Fruit fly (Drosophila melanogaster) whole organism, embryonic: ENCODE results near the gene CG11842.
A peak's percentile ranks its signal among the peaks of the same experiment; 100 is the strongest.

Experiments
- Ada2b ChIP-seq: fragments of 200-800 bp; sonication (Bioruptor generic); IDR thresholded peaks from 2 replicates; pipeline ENCODE4 v1.3.6; 2022; ENCODE audit warnings: missing biosample characterization, missing genetic modification characterization
- Aef1 ChIP-seq: fragments of 200-800 bp; sonication (Bioruptor generic); IDR thresholded peaks from 3 replicates; pipeline ENCODE4 v1.3.6; 2022; ENCODE audit warnings: missing biosample characterization, missing genetic modification characterization
- Bteb2 ChIP-seq: fragments of 200-800 bp; sonication (Bioruptor generic); optimal IDR thresholded peaks from 2 replicates; lab custom pipeline; 2016; ENCODE audit warnings: missing biosample characterization, missing genetic modification characterization
- CG1024 ChIP-seq: fragments of 200-800 bp; sonication (Bioruptor generic); IDR thresholded peaks from 2 replicates; pipeline ENCODE4 v1.3.6; 2022; ENCODE audit warnings: missing biosample characterization, missing genetic modification characterization
- CG10431 ChIP-seq: fragments of 200-800 bp; sonication (Bioruptor generic); optimal IDR thresholded peaks from 3 replicates; lab custom pipeline; 2018; ENCODE audit warnings: missing biosample characterization, mild to moderate bottlenecking, missing genetic modification characterization
- CG10979 ChIP-seq: fragments of 200-800 bp; sonication (Bioruptor generic); optimal IDR thresholded peaks from 2 replicates; lab custom pipeline; 2018; ENCODE audit warnings: missing biosample characterization, mild to moderate bottlenecking, missing genetic modification characterization, moderate library complexity
- CG11695 ChIP-seq: fragments of 200-800 bp; sonication (Bioruptor generic); IDR thresholded peaks from 3 replicates; pipeline ENCODE4 v1.3.6; 2022; ENCODE audit warnings: missing biosample characterization, missing genetic modification characterization
- CG12391 ChIP-seq: fragments of 200-800 bp; sonication (Bioruptor generic); optimal IDR thresholded peaks from 3 replicates; lab custom pipeline; 2018; ENCODE audit warnings: missing biosample characterization, mild to moderate bottlenecking, missing genetic modification characterization, moderate library complexity
- CG13287 ChIP-seq: fragments of 200-800 bp; sonication (Bioruptor generic); IDR thresholded peaks from 2 replicates; pipeline ENCODE4 v1.3.6; 2022; ENCODE audit warnings: missing biosample characterization, missing genetic modification characterization; ENCODE audit not compliant: partially characterized antibody
- CG2678 ChIP-seq: fragments of 200-800 bp; sonication (Bioruptor generic); optimal IDR thresholded peaks from 3 replicates; lab custom pipeline; 2019; ENCODE audit warnings: missing biosample characterization, mild to moderate bottlenecking, missing genetic modification characterization, moderate library complexity
- CG34422 ChIP-seq: fragments of 200-800 bp; sonication (Bioruptor generic); IDR thresholded peaks from 3 replicates; pipeline ENCODE4 v1.3.6; 2022; ENCODE audit warnings: missing biosample characterization, missing genetic modification characterization
- CG3838 ChIP-seq: fragments of 200-800 bp; sonication (Bioruptor generic); optimal IDR thresholded peaks from 3 replicates; lab custom pipeline; 2016; ENCODE audit warnings: missing biosample characterization, missing genetic modification characterization
- CG4707 ChIP-seq: fragments of 200-800 bp; sonication (Bioruptor generic); optimal IDR thresholded peaks from 2 replicates; lab custom pipeline; 2018; ENCODE audit warnings: missing biosample characterization, mild to moderate bottlenecking, missing genetic modification characterization, moderate library complexity
- CG7745 ChIP-seq: fragments of 200-800 bp; sonication (Bioruptor generic); optimal IDR thresholded peaks from 2 replicates; lab custom pipeline; 2018; ENCODE audit warnings: missing biosample characterization, mild to moderate bottlenecking, missing genetic modification characterization, moderate library complexity
- CG7786 ChIP-seq: fragments of 200-800 bp; sonication (Bioruptor generic); optimal IDR thresholded peaks from 2 replicates; lab custom pipeline; 2016; ENCODE audit warnings: missing biosample characterization, missing genetic modification characterization
- CG7839 ChIP-seq: fragments of 200-800 bp; sonication (Bioruptor generic); optimal IDR thresholded peaks from 3 replicates; lab custom pipeline; 2018; ENCODE audit warnings: missing biosample characterization, mild to moderate bottlenecking, missing genetic modification characterization, moderate library complexity
- CG8290 ChIP-seq, 3 experiments: fragments of 200-800 bp; sonication (Bioruptor generic); optimal IDR thresholded peaks; 2 replicates each; lab custom pipeline; 2016 to 2019; ENCODE audit warnings: missing biosample characterization in 3 of 3, missing genetic modification characterization in 3 of 3, mild to moderate bottlenecking in 2 of 3, moderate library complexity in 1 of 3
- CG8944 ChIP-seq: fragments of 200-800 bp; sonication (Bioruptor generic); optimal IDR thresholded peaks from 3 replicates; lab custom pipeline; 2016; ENCODE audit warnings: missing biosample characterization, missing genetic modification characterization
- CG9876 ChIP-seq: fragments of 200-800 bp; sonication (Bioruptor generic); optimal IDR thresholded peaks from 2 replicates; lab custom pipeline; 2016; ENCODE audit warnings: missing biosample characterization, missing genetic modification characterization
- CHES-1-like ChIP-seq: fragments of 200-800 bp; sonication (Bioruptor generic); optimal IDR thresholded peaks from 2 replicates; lab custom pipeline; 2016; ENCODE audit warnings: missing biosample characterization, missing genetic modification characterization
- CkIIα-i1 ChIP-seq: fragments of 200-800 bp; sonication (Bioruptor generic); IDR thresholded peaks from 2 replicates; pipeline ENCODE4 v1.3.6; 2022; ENCODE audit warnings: missing biosample characterization, missing genetic modification characterization
- CrebB ChIP-seq: fragments of 200-800 bp; sonication (Bioruptor generic); optimal IDR thresholded peaks from 3 replicates; lab custom pipeline; 2018; ENCODE audit warnings: missing biosample characterization, mild to moderate bottlenecking, missing genetic modification characterization
- D19A ChIP-seq: fragments of 200-800 bp; optimal IDR thresholded peaks from 3 replicates; lab custom pipeline; 2019; ENCODE audit warnings: missing biosample characterization, mild to moderate bottlenecking, missing genetic modification characterization, moderate library complexity
- Dll ChIP-seq: fragments of 200-800 bp; sonication (Bioruptor generic); IDR thresholded peaks from 4 replicates; pipeline ENCODE4 v1.3.6; 2022; ENCODE audit warnings: missing biosample characterization, missing genetic modification characterization; ENCODE audit not compliant: partially characterized antibody
- Hey ChIP-seq: fragments of 200-800 bp; sonication (Bioruptor generic); optimal IDR thresholded peaks from 3 replicates; lab custom pipeline; 2018; ENCODE audit warnings: missing biosample characterization, mild to moderate bottlenecking, missing genetic modification characterization
- Mrtf ChIP-seq: fragments of 200-800 bp; sonication (Bioruptor generic); IDR thresholded peaks from 3 replicates; pipeline ENCODE4 v1.3.6; 2022; ENCODE audit warnings: missing biosample characterization, missing genetic modification characterization
- NC2α ChIP-seq: fragments of 200-800 bp; sonication (Bioruptor generic); optimal IDR thresholded peaks from 2 replicates; lab custom pipeline; 2016; ENCODE audit warnings: missing biosample characterization, missing genetic modification characterization
- Nf-YC ChIP-seq: fragments of 200-800 bp; optimal IDR thresholded peaks from 3 replicates; lab custom pipeline; 2019; ENCODE audit warnings: missing biosample characterization, mild to moderate bottlenecking, missing genetic modification characterization, moderate library complexity
- Stat92E ChIP-seq, 3 experiments: fragments of >200 bp in 2 of 3; fragments of 200-800 bp in 1 of 3; sonication (Bioruptor generic) in 1 of 3; optimal IDR thresholded peaks; 2 replicates each; lab custom pipeline; 2017 to 2019; ENCODE audit warnings: missing biosample characterization in 3 of 3, missing genetic modification characterization in 3 of 3, mild to moderate bottlenecking in 1 of 3, moderate library complexity in 1 of 3
- TFAM ChIP-seq: fragments of 200-800 bp; sonication (Bioruptor generic); optimal IDR thresholded peaks from 2 replicates; lab custom pipeline; 2017; ENCODE audit warnings: missing biosample characterization, missing genetic modification characterization, inconsistent platforms
- Tbp ChIP-seq: fragments of >200 bp; optimal IDR thresholded peaks from 2 replicates; lab custom pipeline; 2018; ENCODE audit warnings: missing biosample characterization, missing genetic modification characterization
- chinmo ChIP-seq: fragments of 200-800 bp; sonication (Bioruptor generic); IDR thresholded peaks from 4 replicates; pipeline ENCODE4 v1.3.6; 2022; ENCODE audit warnings: missing biosample characterization, missing genetic modification characterization; ENCODE audit not compliant: partially characterized antibody
- danr ChIP-seq: fragments of 200-800 bp; sonication (Bioruptor generic); IDR thresholded peaks from 2 replicates; pipeline ENCODE4 v1.3.6; 2022; ENCODE audit warnings: missing biosample characterization, missing genetic modification characterization
- esg ChIP-seq: fragments of 200-800 bp; sonication (Bioruptor generic); conservative IDR thresholded peaks from 2 replicates; pipeline ENCODE4 v1.3.6; 2022; ENCODE audit warnings: missing biosample characterization, missing genetic modification characterization
- fd3F ChIP-seq: fragments of 200-800 bp; sonication (Bioruptor generic); optimal IDR thresholded peaks from 2 replicates; lab custom pipeline; 2018; ENCODE audit warnings: missing biosample characterization, mild to moderate bottlenecking, missing genetic modification characterization, moderate library complexity
- gce ChIP-seq: fragments of 200-800 bp; sonication (Bioruptor generic); IDR thresholded peaks from 3 replicates; pipeline ENCODE4 v1.3.6; 2022; ENCODE audit warnings: missing biosample characterization, missing genetic modification characterization
- gfzf ChIP-seq: fragments of 200-800 bp; sonication (Bioruptor generic); optimal IDR thresholded peaks from 2 replicates; lab custom pipeline; 2016; ENCODE audit warnings: missing biosample characterization, mild to moderate bottlenecking, missing genetic modification characterization, moderate library complexity
- her ChIP-seq: fragments of 200-800 bp; sonication (Bioruptor generic); optimal IDR thresholded peaks from 2 replicates; lab custom pipeline; 2016; ENCODE audit warnings: missing biosample characterization, missing genetic modification characterization
- mld ChIP-seq: fragments of 200-800 bp; sonication (Bioruptor generic); IDR thresholded peaks from 3 replicates; pipeline ENCODE4 v1.3.6; 2022; ENCODE audit warnings: missing biosample characterization, missing genetic modification characterization; ENCODE audit not compliant: partially characterized antibody
- nerfin-2 ChIP-seq: fragments of 200-800 bp; sonication (Bioruptor generic); IDR thresholded peaks from 2 replicates; pipeline ENCODE4 v1.3.6; 2022; ENCODE audit warnings: missing biosample characterization, missing genetic modification characterization; ENCODE audit not compliant: partially characterized antibody
- pfk ChIP-seq: fragments of 200-800 bp; sonication (Bioruptor generic); optimal IDR thresholded peaks from 2 replicates; lab custom pipeline; 2018; ENCODE audit warnings: missing biosample characterization, mild to moderate bottlenecking, missing genetic modification characterization, moderate library complexity
- pum ChIP-seq: fragments of 200-800 bp; sonication (Bioruptor generic); optimal IDR thresholded peaks from 2 replicates; lab custom pipeline; 2016; ENCODE audit warnings: missing biosample characterization, missing genetic modification characterization
- scrt ChIP-seq: fragments of 200-800 bp; sonication (Bioruptor generic); optimal IDR thresholded peaks from 2 replicates; lab custom pipeline; 2018; ENCODE audit warnings: missing biosample characterization, mild to moderate bottlenecking, missing genetic modification characterization, moderate library complexity
- sug ChIP-seq: fragments of 200-800 bp; optimal IDR thresholded peaks from 2 replicates; lab custom pipeline; 2019; ENCODE audit warnings: missing biosample characterization, mild to moderate bottlenecking, missing genetic modification characterization, moderate library complexity
- tgo ChIP-seq: fragments of 200-800 bp; sonication (Bioruptor generic); IDR thresholded peaks from 3 replicates; pipeline ENCODE4 v1.3.6; 2022; ENCODE audit warnings: missing biosample characterization, missing genetic modification characterization
- toy ChIP-seq: fragments of 200-800 bp; sonication (Bioruptor generic); IDR thresholded peaks from 2 replicates; pipeline ENCODE4 v1.3.6; 2022; ENCODE audit warnings: missing biosample characterization, missing genetic modification characterization
- vfl ChIP-seq: fragments of 200-800 bp; sonication (Bioruptor generic); optimal IDR thresholded peaks from 2 replicates; lab custom pipeline; 2016; ENCODE audit warnings: missing biosample characterization, missing genetic modification characterization
- wor ChIP-seq: fragments of 200-800 bp; sonication (Bioruptor generic); IDR thresholded peaks from 2 replicates; pipeline ENCODE4 v1.3.6; 2022; ENCODE audit warnings: missing biosample characterization, missing genetic modification characterization

Gene CG11842

dm6 chr3R:29033909-29034629 is 18.4 kb upstream of the CG11842 start, which contains the start of the genes beta4GalNAcTB and Cpsf100 (continued):
- TF ChIP-seq Ada2b (GFP tag; lab: Robert Waterston, UW), result peak; percentile 29; the same call in 1 of the 2 replicates
- peak; percentile 35 for TF ChIP-seq CG8944 (GFP tag; lab: Kevin White, UChicago)
- peak; percentile 44 for TF ChIP-seq CG8290 (GFP tag; optimal IDR thresholded peaks at IDR 0.05; lab: Kevin White, UChicago)
- no peak for TF ChIP-seq CG8290 (tag; optimal IDR thresholded peaks at IDR 0.05; lab: Kevin White, UChicago)
- TF ChIP-seq CkIIα-i1 (GFP tag; lab: Robert Waterston, UW), result no peak
- TF ChIP-seq Nf-YC (tag; lab: Kevin White, UChicago), result peak; percentile 65
- no peak for TF ChIP-seq Dll (GFP tag; lab: Robert Waterston, UW)
- no peak for TF ChIP-seq gce (GFP tag; lab: Robert Waterston, UW)
- peak; percentile 58 for TF ChIP-seq esg (GFP tag; lab: Robert Waterston, UW)
- peak; percentile 56 for TF ChIP-seq CG7745
- TF ChIP-seq fd3F, result peak; percentile 52
- TF ChIP-seq Stat92E (GFP tag; optimal IDR thresholded peaks at IDR 0.05; lab: Kevin White, UChicago), result no peak
- peak; percentile 20 for TF ChIP-seq CG7786
- TF ChIP-seq her (GFP tag; lab: Kevin White, UChicago), result peak; percentile 7
- peak; percentile 70 for TF ChIP-seq CG34422 (GFP tag; lab: Robert Waterston, UW)
- TF ChIP-seq nerfin-2, result no peak
- peak; percentile 20 for TF ChIP-seq CG3838 (GFP tag; lab: Kevin White, UChicago)
- peak; percentile 65 for TF ChIP-seq pum (GFP tag; lab: Kevin White, UChicago)
- TF ChIP-seq toy (GFP tag; lab: Robert Waterston, UW), result no peak
- peak; percentile 34; the same call in 1 of the 2 replicates for TF ChIP-seq CG1024 (GFP tag; lab: Robert Waterston, UW)
- TF ChIP-seq TFAM (GFP tag; lab: Kevin White, UChicago), result no peak
- TF ChIP-seq tgo (GFP tag; lab: Robert Waterston, UW), result peak; percentile 62
- TF ChIP-seq Mrtf (GFP tag; lab: Robert Waterston, UW), result peak; percentile 29; the same call in 1 of the 3 replicates
- TF ChIP-seq CG10431 (GFP tag; lab: Kevin White, UChicago), result no peak
- TF ChIP-seq NC2α, result peak; percentile 7
- TF ChIP-seq danr, result 0 out of 2 replicates have a peak, but pooled peaks have one; percentile 20
- no peak for TF ChIP-seq CrebB (tag; lab: Kevin White, UChicago)
- TF ChIP-seq CG11695 (GFP tag; lab: Robert Waterston, UW), result peak; percentile 25; the same call in 1 of the 3 replicates
- TF ChIP-seq scrt (GFP tag; lab: Kevin White, UChicago), result peak; percentile 44
- TF ChIP-seq gfzf, result no peak
- TF ChIP-seq Hey (tag; lab: Kevin White, UChicago), result no peak
- peak; percentile 51 for TF ChIP-seq CG9876 (GFP tag; lab: Kevin White, UChicago)
- TF ChIP-seq CG2678 (tag; lab: Kevin White, UChicago), result peak; percentile 83
- TF ChIP-seq CG7839 (tag; lab: Kevin White, UChicago), result peak; percentile 79
- no peak for TF ChIP-seq Tbp (GFP tag; lab: Kevin White, UChicago)
- TF ChIP-seq Aef1, result peak; percentile 59
- peak; percentile 57 for TF ChIP-seq CG10979
- no peak for TF ChIP-seq CG13287 (GFP tag; lab: Robert Waterston, UW)
- peak; percentile 31 for TF ChIP-seq Bteb2
- peak; percentile 21; the same call in 1 of the 2 replicates for TF ChIP-seq wor
- no peak for TF ChIP-seq pfk
- peak; percentile 47 for TF ChIP-seq CHES-1-like (GFP tag; lab: Kevin White, UChicago)
- TF ChIP-seq vfl (GFP tag; lab: Kevin White, UChicago), result peak; percentile 21
- TF ChIP-seq chinmo (GFP tag; lab: Robert Waterston, UW), result no peak
- peak; percentile 78 for TF ChIP-seq CG12391
- TF ChIP-seq mld (GFP tag; lab: Robert Waterston, UW), result no peak
- TF ChIP-seq D19A (tag; lab: Kevin White, UChicago), result no peak
- TF ChIP-seq sug, result peak; percentile 69
- no peak for TF ChIP-seq CG4707 (GFP tag; lab: Kevin White, UChicago)
